Worm (Caenorhabditis elegans) whole organism, L2 larva: ENCODE measurements around the gene mua-6.

ENCODE experiments used
- C34F6.9 ChIP-seq: fragments of 150-350 bp; optimal IDR thresholded peaks from 2 replicates; lab custom pipeline; 2014; ENCODE audit warnings: missing biosample characterization, missing genetic modification characterization
- F13H6.1 ChIP-seq: sonication (generic microtip); optimal IDR thresholded peaks from 2 replicates; lab custom pipeline; 2016; ENCODE audit warnings: missing genetic modification characterization, missing compliant biosample characterization
- ZK546.5 ChIP-seq: sonication (generic microtip); optimal IDR thresholded peaks from 2 replicates; lab custom pipeline; 2017; ENCODE audit warnings: missing biosample characterization, missing genetic modification characterization
- alr-1 ChIP-seq: fragments of 150-350 bp; optimal IDR thresholded peaks from 2 replicates; lab custom pipeline; 2014; ENCODE audit warnings: missing biosample characterization, missing genetic modification characterization
- aly-2 ChIP-seq: fragments of 150-350 bp; optimal IDR thresholded peaks from 2 replicates; lab custom pipeline; 2014; ENCODE audit warnings: missing biosample characterization, missing genetic modification characterization
- ama-1 ChIP-seq: fragments of 150-350 bp; optimal IDR thresholded peaks from 2 replicates; lab custom pipeline; 2018; ENCODE audit warnings: inconsistent platforms
- blmp-1 ChIP-seq: sonication (generic microtip); optimal IDR thresholded peaks from 2 replicates; lab custom pipeline; 2017; ENCODE audit warnings: missing genetic modification characterization, mild to moderate bottlenecking, missing compliant biosample characterization, antibody characterized with exemption, moderate library complexity; ENCODE audit not compliant: insufficient read depth
- ceh-16 ChIP-seq: fragments of 150-350 bp; optimal IDR thresholded peaks from 2 replicates; lab custom pipeline; 2014; ENCODE audit warnings: missing biosample characterization, missing genetic modification characterization
- crh-2 ChIP-seq: sonication (generic microtip); optimal IDR thresholded peaks from 2 replicates; lab custom pipeline; 2017; ENCODE audit warnings: missing biosample characterization, missing genetic modification characterization
- dmd-4 ChIP-seq: sonication (generic microtip); optimal IDR thresholded peaks from 2 replicates; lab custom pipeline; 2017; ENCODE audit warnings: missing biosample characterization, missing genetic modification characterization
- egl-27 ChIP-seq: sonication (generic microtip); optimal IDR thresholded peaks from 3 replicates; lab custom pipeline; 2017; ENCODE audit warnings: missing biosample characterization, missing genetic modification reagents, missing genetic modification characterization
- elt-1 ChIP-seq: fragments of 150-350 bp; optimal IDR thresholded peaks from 2 replicates; lab custom pipeline; 2014; ENCODE audit warnings: missing biosample characterization, missing genetic modification characterization
- elt-3 ChIP-seq: sonication (generic microtip); optimal IDR thresholded peaks from 2 replicates; lab custom pipeline; 2017; ENCODE audit warnings: missing biosample characterization, missing genetic modification characterization
- fos-1 ChIP-seq: fragments of 150-350 bp; optimal IDR thresholded peaks from 2 replicates; lab custom pipeline; 2014; ENCODE audit warnings: missing biosample characterization, missing genetic modification characterization
- gmeb-1 ChIP-seq: fragments of 150-350 bp; optimal IDR thresholded peaks from 2 replicates; lab custom pipeline; 2014; ENCODE audit warnings: missing biosample characterization, missing genetic modification characterization
- lin-11 ChIP-seq: fragments of 150-350 bp; sonication (generic microtip); optimal IDR thresholded peaks from 2 replicates; lab custom pipeline; 2014; ENCODE audit warnings: missing biosample characterization, missing genetic modification characterization, inconsistent platforms, mixed read lengths
- lin-13 ChIP-seq: fragments of 150-350 bp; optimal IDR thresholded peaks from 2 replicates; lab custom pipeline; 2014; ENCODE audit warnings: missing biosample characterization, missing genetic modification reagents, missing genetic modification characterization
- lin-39 ChIP-seq: fragments of 150-350 bp; optimal IDR thresholded peaks from 2 replicates; lab custom pipeline; 2014; ENCODE audit warnings: missing biosample characterization, missing genetic modification reagents, missing genetic modification characterization
- lsy-2 ChIP-seq, 2 experiments: fragments of 150-350 bp in 1 of 2; sonication (generic microtip) in 1 of 2; optimal IDR thresholded peaks; 2 replicates each; lab custom pipeline; 2014 to 2017; ENCODE audit warnings: missing biosample characterization in 2 of 2, missing genetic modification characterization in 2 of 2
- mab-5 ChIP-seq: fragments of 150-350 bp; optimal IDR thresholded peaks from 2 replicates; lab custom pipeline; 2014; ENCODE audit warnings: missing biosample characterization, missing genetic modification characterization
- mbf-1 ChIP-seq: sonication (generic microtip); optimal IDR thresholded peaks from 2 replicates; lab custom pipeline; 2017; ENCODE audit warnings: missing biosample characterization, missing genetic modification characterization
- mdl-1 ChIP-seq, 2 experiments: fragments of 150-350 bp in 1 of 2; sonication (generic microtip) in 1 of 2; optimal IDR thresholded peaks; 2 replicates each; lab custom pipeline; 2017; ENCODE audit warnings: missing biosample characterization in 2 of 2, missing genetic modification characterization in 2 of 2
- nhr-10 ChIP-seq: sonication (generic microtip); optimal IDR thresholded peaks from 2 replicates; lab custom pipeline; 2017; ENCODE audit warnings: missing biosample characterization, missing genetic modification characterization
- nhr-11 ChIP-seq: fragments of 150-350 bp; optimal IDR thresholded peaks from 2 replicates; lab custom pipeline; 2014; ENCODE audit warnings: missing biosample characterization, missing genetic modification characterization
- nhr-12 ChIP-seq: fragments of 150-350 bp; optimal IDR thresholded peaks from 2 replicates; lab custom pipeline; 2014; ENCODE audit warnings: missing biosample characterization, missing genetic modification characterization
- nhr-129 ChIP-seq: fragments of 150-350 bp; optimal IDR thresholded peaks from 2 replicates; lab custom pipeline; 2014; ENCODE audit warnings: missing biosample characterization, missing genetic modification characterization
- nhr-21 ChIP-seq: fragments of 150-350 bp; optimal IDR thresholded peaks from 2 replicates; lab custom pipeline; 2014; ENCODE audit warnings: missing biosample characterization, missing genetic modification characterization
- nhr-23 ChIP-seq: fragments of 150-350 bp; optimal IDR thresholded peaks from 2 replicates; lab custom pipeline; 2014; ENCODE audit warnings: missing biosample characterization, missing genetic modification reagents, missing genetic modification characterization
- nhr-25 ChIP-seq: fragments of 150-350 bp; sonication (generic microtip); optimal IDR thresholded peaks from 3 replicates; lab custom pipeline; 2014; ENCODE audit warnings: missing biosample characterization, missing genetic modification characterization
- nhr-77 ChIP-seq: fragments of 150-350 bp; optimal IDR thresholded peaks from 2 replicates; lab custom pipeline; 2014; ENCODE audit warnings: missing biosample characterization, missing genetic modification characterization
- peb-1 ChIP-seq: fragments of 150-350 bp; optimal IDR thresholded peaks from 2 replicates; lab custom pipeline; 2014; ENCODE audit warnings: missing biosample characterization, missing genetic modification characterization
- sem-4 ChIP-seq: fragments of 150-350 bp; optimal IDR thresholded peaks from 2 replicates; lab custom pipeline; 2014; ENCODE audit warnings: missing biosample characterization, missing genetic modification reagents, missing genetic modification characterization
- sma-9 ChIP-seq, 2 experiments: fragments of 150-350 bp in 1 of 2; sonication (generic microtip) in 1 of 2; optimal IDR thresholded peaks; 2 replicates each; lab custom pipeline; 2014 to 2016; ENCODE audit warnings: missing genetic modification characterization in 2 of 2, mild to moderate bottlenecking in 1 of 2, missing biosample characterization in 1 of 2, missing compliant biosample characterization in 1 of 2, missing genetic modification reagents in 1 of 2, moderate library complexity in 1 of 2
- snpc-4 ChIP-seq: fragments of 150-350 bp; optimal IDR thresholded peaks from 2 replicates; lab custom pipeline; 2014; ENCODE audit warnings: missing biosample characterization, missing genetic modification characterization
- unc-39 ChIP-seq: fragments of 150-350 bp; optimal IDR thresholded peaks from 2 replicates; lab custom pipeline; 2014; ENCODE audit warnings: missing biosample characterization, missing genetic modification characterization
- zag-1 ChIP-seq: fragments of 150-350 bp; optimal IDR thresholded peaks from 2 replicates; lab custom pipeline; 2014; ENCODE audit warnings: missing biosample characterization, missing genetic modification characterization
- ztf-1 ChIP-seq: fragments of 200-800 bp; sonication (Bioruptor generic); conservative IDR thresholded peaks from 2 replicates; pipeline ENCODE4 v1.3.6; 2022; ENCODE audit warnings: missing genetic modification characterization, missing compliant biosample characterization
- ztf-4 ChIP-seq: fragments of 150-350 bp; optimal IDR thresholded peaks from 2 replicates; lab custom pipeline; 2014; ENCODE audit warnings: missing biosample characterization, missing genetic modification characterization

The mua-6 gene

DNA sequence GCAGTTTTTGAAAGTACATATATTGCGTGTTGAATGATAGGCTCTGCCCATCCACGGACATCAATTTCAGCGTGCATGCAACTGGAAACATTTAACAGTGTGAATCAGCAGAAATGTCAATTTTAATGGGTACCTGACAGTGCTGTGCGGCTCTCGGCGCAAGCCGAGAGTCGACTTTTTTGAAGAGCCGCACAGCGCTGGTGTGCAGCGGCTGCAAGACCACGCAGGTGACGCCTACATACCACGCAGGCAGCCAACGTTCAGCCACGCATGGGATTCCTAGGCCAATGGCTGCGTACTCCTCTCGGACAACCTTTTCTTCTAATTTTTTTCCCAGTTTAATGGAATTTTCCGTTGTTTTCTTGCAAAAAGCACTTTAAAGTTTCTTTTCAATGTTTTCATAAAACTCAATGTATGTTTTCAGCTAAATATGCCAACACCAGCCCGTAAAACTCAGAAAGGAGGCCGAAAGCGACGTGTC, 20.7 kb downstream of the mua-6 start, which contains the start of gene W10G6.1:
TSS of gene W10G6.1 (plus strand) at position 431 of the 481 bp plus-strand sequence.
- TF ChIP-seq sma-9 (GFP tag; optimal IDR thresholded peaks at IDR 0.05; lab: Kevin White, UChicago): no peak
- no peak for TF ChIP-seq sma-9 (tag; optimal IDR thresholded peaks at IDR 0.05; lab: Kevin White, UChicago)
- TF ChIP-seq ztf-1 (GFP tag; lab: Robert Waterston, UW): no peak
- TF ChIP-seq lin-39 (tag; lab: Kevin White, UChicago): no peak
- no peak for TF ChIP-seq nhr-129 (tag; lab: Kevin White, UChicago)
- no peak for TF ChIP-seq ztf-4 (tag; lab: Kevin White, UChicago)
- TF ChIP-seq nhr-23: no peak
- TF ChIP-seq nhr-77: no peak
- TF ChIP-seq C34F6.9 (tag; lab: Kevin White, UChicago): no peak
- no peak for TF ChIP-seq nhr-10 (tag; lab: Kevin White, UChicago)
- no peak for TF ChIP-seq ama-1 (lab: Kevin White, UChicago)
- TF ChIP-seq peb-1 (tag; lab: Kevin White, UChicago): no peak

DNA sequence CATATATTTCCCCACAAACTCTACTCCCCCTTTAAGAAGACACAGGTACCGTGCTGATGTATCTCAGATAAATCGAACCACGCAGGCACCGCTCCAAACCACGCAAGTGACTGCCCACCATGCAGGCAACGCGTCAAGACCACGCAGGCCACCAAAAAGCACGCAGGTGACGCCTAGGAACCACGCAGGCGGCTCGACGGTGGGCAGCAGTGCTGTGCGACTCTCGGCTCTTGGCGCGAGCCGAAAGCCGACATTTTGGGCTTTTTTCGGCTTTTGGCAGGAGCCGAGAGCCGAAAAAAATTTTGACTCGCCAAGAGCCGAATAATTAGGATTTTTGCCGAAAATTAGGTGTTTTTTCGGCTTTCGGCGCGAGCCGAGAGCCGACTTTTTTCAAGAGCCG, 22.4 kb downstream of the mua-6 start:
- TF ChIP-seq elt-1 (no peak), egl-27 (tag; lab: Kevin White, UChicago) (no peak), aly-2 (tag; lab: Kevin White, UChicago) (no peak), nhr-23 (no peak), lsy-2 (tag; optimal IDR thresholded peaks at IDR 0.05; lab: Kevin White, UChicago) (no peak), lin-13 (GFP tag; lab: Kevin White, UChicago) (no peak), ZK546.5 (no peak), ceh-16 (no peak), nhr-12 (tag; lab: Kevin White, UChicago) (no peak), C34F6.9 (tag; lab: Kevin White, UChicago) (no peak), nhr-11 (tag; lab: Kevin White, UChicago) (no peak), zag-1 (no peak), elt-3 (tag; lab: Kevin White, UChicago) (no peak), nhr-21 (no peak), peb-1 (tag; lab: Kevin White, UChicago) (no peak), sma-9 (GFP tag; optimal IDR thresholded peaks at IDR 0.05; lab: Kevin White, UChicago) (no peak), sma-9 (tag; optimal IDR thresholded peaks at IDR 0.05; lab: Kevin White, UChicago) (no peak), unc-39 (no peak), F13H6.1 (no peak)

DNA sequence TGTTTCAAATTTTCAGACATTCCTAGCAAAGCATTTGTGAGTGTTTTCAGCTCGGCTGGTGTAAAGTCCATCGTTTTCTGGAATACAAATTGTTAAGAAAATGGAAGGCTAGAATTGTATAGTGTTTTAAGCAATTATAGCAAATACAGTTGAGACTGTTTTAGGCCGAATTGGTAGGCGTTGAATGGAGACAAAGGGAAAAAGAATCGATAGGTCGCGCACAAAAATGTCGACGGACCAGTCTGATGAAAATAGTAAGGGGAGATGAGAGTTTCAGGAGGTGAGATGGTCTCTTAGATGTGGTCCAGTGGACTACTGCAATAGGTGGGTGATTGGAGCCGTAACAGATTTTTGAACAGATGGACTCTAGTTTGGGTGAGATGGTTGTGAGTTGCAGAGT, 24.9 kb downstream of the mua-6 start:
- TF ChIP-seq gmeb-1: no peak
- no peak for TF ChIP-seq aly-2 (tag; lab: Kevin White, UChicago)
- no peak for TF ChIP-seq dmd-4
- no peak for TF ChIP-seq sem-4
- no peak for TF ChIP-seq crh-2
- no peak for TF ChIP-seq alr-1 (tag; lab: Kevin White, UChicago)
- no peak for TF ChIP-seq F13H6.1
- TF ChIP-seq blmp-1 (tag; lab: Kevin White, UChicago): no peak
- no peak for TF ChIP-seq lin-11 (tag; lab: Kevin White, UChicago)
- no peak for TF ChIP-seq nhr-11 (tag; lab: Kevin White, UChicago)
- no peak for TF ChIP-seq lsy-2 (tag; optimal IDR thresholded peaks at IDR 0.05; lab: Kevin White, UChicago)
- TF ChIP-seq nhr-129 (tag; lab: Kevin White, UChicago): no peak

DNA sequence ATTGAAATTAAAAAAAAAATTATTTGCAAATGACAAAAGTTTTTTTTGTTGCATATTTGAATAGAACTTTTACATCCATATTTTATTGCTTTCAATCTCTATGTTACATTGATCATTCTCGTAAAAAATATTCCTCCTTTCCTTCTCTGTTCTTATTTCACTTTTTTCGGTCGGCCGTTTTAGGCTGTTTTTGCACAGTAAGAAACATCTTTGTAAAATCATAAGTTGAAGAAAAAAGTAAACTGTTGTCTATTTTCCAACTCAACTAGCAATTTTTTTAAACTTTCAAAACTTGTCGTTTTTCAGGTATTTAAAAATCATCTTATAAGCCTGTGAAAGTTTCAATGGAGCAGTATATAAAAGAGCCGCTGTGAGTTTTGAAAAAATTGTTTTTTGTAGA, 36.9 kb downstream of the mua-6 start, which contains the start of gene F23A7.5:
TSS of gene F23A7.5 (plus strand) at position 301 of the 400 bp plus-strand sequence.
- TF ChIP-seq nhr-25 (tag; lab: Kevin White, UChicago) (no peak), zag-1 (no peak), ceh-16 (no peak), dmd-4 (no peak), mdl-1 (tag; optimal IDR thresholded peaks at IDR 0.05; lab: Kevin White, UChicago) (no peak), snpc-4 (tag; lab: Kevin White, UChicago) (no peak), nhr-12 (tag; lab: Kevin White, UChicago) (no peak), mbf-1 (no peak), fos-1 (tag; lab: Kevin White, UChicago) (no peak), mab-5 (no peak)
